Fruit fly (Drosophila melanogaster): ENCODE data around the gene Pak.
A peak's percentile ranks its signal among the peaks of the same experiment; 100 is the strongest.

DNA sequence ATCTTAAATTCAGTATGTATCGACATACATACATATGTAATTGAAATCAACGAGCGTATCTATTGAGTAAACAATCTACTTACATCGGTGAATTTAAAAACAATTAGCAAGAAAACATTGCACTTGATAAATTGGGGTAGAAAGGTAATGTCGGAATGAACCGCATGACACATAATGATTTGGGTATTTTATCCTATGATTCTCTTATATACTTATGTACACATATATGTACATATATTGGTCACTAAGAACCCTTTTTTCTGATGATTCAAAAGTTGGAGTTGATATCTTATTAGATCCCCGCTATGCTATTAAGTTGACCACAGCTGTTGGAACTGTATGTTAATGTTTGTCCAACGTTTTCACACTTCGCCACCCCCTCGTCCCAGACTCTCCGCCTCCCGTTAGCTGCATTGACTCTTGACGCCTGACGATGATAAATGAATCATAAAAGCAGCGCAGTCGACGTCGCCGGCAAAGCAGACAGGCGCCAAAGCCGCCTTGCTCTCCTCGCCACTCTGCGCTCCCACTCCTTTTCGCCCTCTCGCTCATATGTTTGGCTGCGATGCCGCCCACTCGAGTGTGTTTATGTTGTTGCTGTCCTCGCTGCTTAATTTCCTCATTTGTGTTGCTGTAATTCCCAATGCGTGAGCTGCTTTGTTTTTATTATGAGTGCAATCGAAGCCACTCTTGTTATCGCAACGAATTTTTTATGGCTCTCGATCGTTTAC lies 2.4 kb downstream of the Pak start:
- TF ChIP-seq usp (GFP tag; optimal IDR thresholded peaks at IDR 0.05) (no peak), Vsx2 (GFP tag; optimal IDR thresholded peaks at IDR 0.05; ENCODE audit: partially characterized antibody) (no peak), HLH106 (tag; optimal IDR thresholded peaks at IDR 0.05) (peak; percentile 23), jim (GFP tag; optimal IDR thresholded peaks at IDR 0.05) (no peak), CG9705 (GFP tag; optimal IDR thresholded peaks at IDR 0.05) (no peak), dmrt93B (GFP tag; optimal IDR thresholded peaks at IDR 0.05) (no peak)
